Worm (Caenorhabditis elegans) whole organism, midembryonic: Measurements from ENCODE around the gene F35E12.10.

Source experiments
- T22C8.4 ChIP-seq: fragments of 200-800 bp; sonication (Bioruptor generic); IDR thresholded peaks from 2 replicates; pipeline ENCODE4 v1.3.6; 2022; ENCODE audit warnings: missing genetic modification characterization, missing compliant biosample characterization
- cog-1 ChIP-seq: sonication (generic microtip); optimal IDR thresholded peaks from 2 replicates; lab custom pipeline; 2016; ENCODE audit warnings: missing genetic modification characterization, missing compliant biosample characterization
- flt-1 ChIP-seq: fragments of 200-800 bp; sonication (Bioruptor generic); IDR thresholded peaks from 2 replicates; pipeline ENCODE4 v1.3.6; 2022; ENCODE audit warnings: missing genetic modification characterization, missing compliant biosample characterization
- klf-2 ChIP-seq: fragments of 200-800 bp; sonication (Bioruptor generic); conservative IDR thresholded peaks from 2 replicates; pipeline ENCODE4 v1.3.6; 2022; ENCODE audit warnings: missing genetic modification reagents, missing genetic modification characterization, missing compliant biosample characterization
- med-1 ChIP-seq: sonication (generic microtip); optimal IDR thresholded peaks from 2 replicates; lab custom pipeline; 2017; ENCODE audit warnings: missing genetic modification characterization, mild to moderate bottlenecking, missing compliant biosample characterization, antibody characterized with exemption, missing genetic modification reagents; ENCODE audit not compliant: insufficient read depth
- ref-1 ChIP-seq: fragments of 200-800 bp; sonication (Bioruptor generic); conservative IDR thresholded peaks from 2 replicates; pipeline ENCODE4 v1.3.6; 2022; ENCODE audit warnings: missing genetic modification reagents, missing genetic modification characterization, missing compliant biosample characterization
- tab-1 ChIP-seq: fragments of 200-800 bp; sonication (Bioruptor generic); IDR thresholded peaks from 2 replicates; pipeline ENCODE4 v1.3.6; 2022; ENCODE audit warnings: missing genetic modification characterization, missing compliant biosample characterization
- ztf-23 ChIP-seq: fragments of 200-800 bp; sonication (Bioruptor generic); IDR thresholded peaks from 2 replicates; pipeline ENCODE4 v1.3.6; 2022; ENCODE audit warnings: missing genetic modification reagents, missing genetic modification characterization, missing compliant biosample characterization
- ztf-29 ChIP-seq: fragments of 200-800 bp; sonication (Bioruptor generic); IDR thresholded peaks from 2 replicates; pipeline ENCODE4 v1.3.6; 2022; ENCODE audit warnings: missing genetic modification reagents, missing genetic modification characterization, missing compliant biosample characterization

- TF ChIP-seq ref-1 (GFP tag; lab: Robert Waterston, UW), result no peak
- TF ChIP-seq T22C8.4, result no peak
- no peak for TF ChIP-seq klf-2 (GFP tag; lab: Robert Waterston, UW)
- no peak for TF ChIP-seq tab-1 (GFP tag; lab: Robert Waterston, UW)
- no peak for TF ChIP-seq cog-1
- TF ChIP-seq med-1 (GFP tag; lab: Kevin White, UChicago), result no peak
- TF ChIP-seq flt-1 (GFP tag; lab: Robert Waterston, UW), result no peak
- TF ChIP-seq ztf-23 (GFP tag; lab: Robert Waterston, UW), result no peak
- no peak for TF ChIP-seq ztf-29 (GFP tag; lab: Robert Waterston, UW)
Measured at ce11 chrV:13757349-13757748, 8.8 kb upstream of the F35E12.10 start.
